Worm (Caenorhabditis elegans): ENCODE data around the gene Y46C8AL.11.
A peak's percentile ranks its signal among the peaks of the same experiment; 100 is the strongest.

Gene Y46C8AL.11

ce11 chrIV:3944459-3944858 lies 1.4 kb downstream of the Y46C8AL.11 start, which contains the start of gene clec-72:
TSS of gene clec-72 (plus strand) at chrIV:3944816.
- TF ChIP-seq Y55F3AM.14 (GFP tag; optimal IDR thresholded peaks at IDR 0.05) (no peak), sma-9 (GFP tag; optimal IDR thresholded peaks at IDR 0.05) (peak; percentile 50), sma-9 (tag; optimal IDR thresholded peaks at IDR 0.05) (no peak), nhr-129 (tag; optimal IDR thresholded peaks at IDR 0.05) (no peak), dmd-4 (tag; optimal IDR thresholded peaks at IDR 0.05) (no peak), mab-5 (tag; optimal IDR thresholded peaks at IDR 0.05) (no peak), zag-1 (tag; optimal IDR thresholded peaks at IDR 0.05) (no peak), crh-2 (tag; optimal IDR thresholded peaks at IDR 0.05) (peak; percentile 18), gmeb-1 (tag; optimal IDR thresholded peaks at IDR 0.05) (peak; percentile 5), fos-1 (tag; optimal IDR thresholded peaks at IDR 0.05) (peak; percentile 98), skn-1 (tag; optimal IDR thresholded peaks at IDR 0.05) (peak; percentile 11), nhr-6 (tag; optimal IDR thresholded peaks at IDR 0.05) (no peak), egl-27 (tag; optimal IDR thresholded peaks at IDR 0.05) (no peak)

DNA sequence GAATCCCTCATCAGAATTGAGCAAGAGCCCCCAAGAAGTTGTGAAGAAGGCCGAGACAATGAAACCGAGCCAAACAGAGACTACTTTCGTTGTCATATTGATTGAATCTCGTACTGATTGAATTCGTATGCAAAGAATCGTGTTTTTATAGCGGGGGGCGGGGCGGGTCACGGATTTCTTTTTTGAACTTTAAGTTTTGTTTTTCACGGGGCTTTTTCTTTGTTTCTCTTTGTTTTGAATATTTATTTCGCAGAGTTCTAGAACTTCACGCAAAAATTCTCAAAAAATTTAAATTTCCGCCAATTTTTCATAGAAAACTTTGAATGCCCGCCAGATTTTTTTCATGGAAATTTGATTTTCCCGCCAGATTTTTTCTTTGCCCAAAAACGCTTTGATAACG lies 13.0 kb downstream of the Y46C8AL.11 start, which contains the start of gene clec-73:
Gene clec-73, minus strand, starts transcription at position 101 of the 400 bp plus-strand sequence.
- TF ChIP-seq elt-1 (tag; optimal IDR thresholded peaks at IDR 0.05) (no peak), Y55F3AM.14 (GFP tag; optimal IDR thresholded peaks at IDR 0.05) (no peak), lsy-2 (tag; optimal IDR thresholded peaks at IDR 0.05) (no peak), unc-55 (GFP tag; optimal IDR thresholded peaks at IDR 0.05) (no peak), F13H6.1 (tag; optimal IDR thresholded peaks at IDR 0.05) (no peak), crh-2 (tag; optimal IDR thresholded peaks at IDR 0.05) (no peak), ztf-1 (GFP tag; conservative IDR thresholded peaks at IDR 0.05) (no peak), nhr-10 (tag; optimal IDR thresholded peaks at IDR 0.05) (no peak), lin-39 (tag; optimal IDR thresholded peaks at IDR 0.05) (no peak), skn-1 (tag; optimal IDR thresholded peaks at IDR 0.05) (no peak), unc-62 (GFP tag; optimal IDR thresholded peaks at IDR 0.05) (no peak), nhr-23 (tag; optimal IDR thresholded peaks at IDR 0.05) (no peak), ceh-82 (tag; optimal IDR thresholded peaks at IDR 0.05) (no peak), ztf-11 (tag; optimal IDR thresholded peaks at IDR 0.05) (no peak), nhr-77 (tag; optimal IDR thresholded peaks at IDR 0.05) (no peak), alr-1 (tag; optimal IDR thresholded peaks at IDR 0.05) (no peak), ceh-16 (tag; optimal IDR thresholded peaks at IDR 0.05) (no peak), fos-1 (tag; optimal IDR thresholded peaks at IDR 0.05) (no peak)

- no peak for TF ChIP-seq blmp-1 (tag; optimal IDR thresholded peaks at IDR 0.05; ENCODE audit: insufficient read depth)
- no peak for TF ChIP-seq crh-2 (tag; optimal IDR thresholded peaks at IDR 0.05)
- no peak for TF ChIP-seq nhr-21 (tag; optimal IDR thresholded peaks at IDR 0.05)
- TF ChIP-seq gmeb-1 (tag; optimal IDR thresholded peaks at IDR 0.05): no peak
- no peak for TF ChIP-seq fos-1 (tag; optimal IDR thresholded peaks at IDR 0.05)
- TF ChIP-seq nhr-11 (tag; optimal IDR thresholded peaks at IDR 0.05): no peak
- no peak for TF ChIP-seq C34F6.9 (tag; optimal IDR thresholded peaks at IDR 0.05)
- TF ChIP-seq ztf-1 (GFP tag; conservative IDR thresholded peaks at IDR 0.05): no peak
- no peak for TF ChIP-seq nhr-129 (tag; optimal IDR thresholded peaks at IDR 0.05)
- no peak for TF ChIP-seq sem-4 (tag; optimal IDR thresholded peaks at IDR 0.05)
- TF ChIP-seq aly-2 (tag; optimal IDR thresholded peaks at IDR 0.05): no peak
- TF ChIP-seq sma-3 (GFP tag; optimal IDR thresholded peaks at IDR 0.05): no peak
- no peak for TF ChIP-seq elt-3 (tag; optimal IDR thresholded peaks at IDR 0.05)
- TF ChIP-seq ceh-16 (tag; optimal IDR thresholded peaks at IDR 0.05): no peak
- no peak for TF ChIP-seq skn-1 (tag; optimal IDR thresholded peaks at IDR 0.05)
- TF ChIP-seq mdl-1 (tag; optimal IDR thresholded peaks at IDR 0.05): no peak
- no peak for TF ChIP-seq nhr-23 (tag; optimal IDR thresholded peaks at IDR 0.05)
These were observed 13.6 kb downstream of the Y46C8AL.11 start, which contains the start of gene clec-74 for ce11 chrIV:3956705-3957104. TSS of gene clec-74 (plus strand) at chrIV:3957005.

DNA sequence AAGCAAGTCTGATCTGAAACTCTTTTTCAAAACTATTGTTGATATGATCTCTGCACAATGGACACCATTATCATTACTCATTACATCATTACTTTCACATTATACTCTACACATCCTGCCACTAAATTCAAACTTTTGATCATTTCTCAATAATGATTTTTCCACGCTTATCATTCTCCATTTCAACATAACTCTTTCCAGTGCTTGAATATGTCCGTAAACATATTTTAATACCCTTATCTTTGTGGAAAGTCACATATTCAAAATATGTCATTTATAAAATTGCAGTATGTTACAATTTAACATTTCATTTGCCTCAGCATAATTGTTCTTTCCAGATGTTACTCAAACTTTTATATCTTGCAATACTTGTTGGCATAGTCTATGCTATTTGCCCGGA lies 17.3 kb downstream of the Y46C8AL.11 start, which contains the start of gene clec-75:
Gene clec-75, plus strand, starts transcription at position 339 of the 400 bp plus-strand sequence.
- TF ChIP-seq nhr-23 (tag; optimal IDR thresholded peaks at IDR 0.05): no peak
- TF ChIP-seq mdl-1 (tag; optimal IDR thresholded peaks at IDR 0.05): no peak
- no peak for TF ChIP-seq dmd-4 (tag; optimal IDR thresholded peaks at IDR 0.05)
- no peak for TF ChIP-seq elt-1 (tag; optimal IDR thresholded peaks at IDR 0.05)
- no peak for TF ChIP-seq ceh-16 (tag; optimal IDR thresholded peaks at IDR 0.05)
- no peak for TF ChIP-seq nhr-77 (tag; optimal IDR thresholded peaks at IDR 0.05)
